Worm (Caenorhabditis elegans) whole organism, L2 larva: ENCODE measurements around the gene madf-9.

Experiments
- nhr-10 ChIP-seq: sonication (generic microtip); optimal IDR thresholded peaks from 2 replicates; lab custom pipeline; 2017; ENCODE audit warnings: missing biosample characterization, missing genetic modification characterization
- nhr-237 ChIP-seq: fragments of 150-350 bp; optimal IDR thresholded peaks from 2 replicates; lab custom pipeline; 2014; ENCODE audit warnings: missing biosample characterization, missing genetic modification characterization
- unc-55 ChIP-seq: fragments of 150-350 bp; sonication (generic microtip); optimal IDR thresholded peaks from 3 replicates; lab custom pipeline; 2014; ENCODE audit warnings: missing biosample characterization, missing genetic modification reagents, missing genetic modification characterization
- ztf-4 ChIP-seq: fragments of 150-350 bp; optimal IDR thresholded peaks from 2 replicates; lab custom pipeline; 2014; ENCODE audit warnings: missing biosample characterization, missing genetic modification characterization

ce11 chrIV:3601846-3602245 lies 35.0 kb upstream of the madf-9 start:
- TF ChIP-seq nhr-10 (tag; lab: Kevin White, UChicago): no peak
- TF ChIP-seq ztf-4: no peak
- TF ChIP-seq nhr-237 (tag; lab: Kevin White, UChicago): no peak
- no peak for TF ChIP-seq unc-55
